Worm (Caenorhabditis elegans) whole organism, young adult: ENCODE data around the gene T26A8.3.

Experiments used
- B0035.1 ChIP-seq: sonication (generic microtip); optimal IDR thresholded peaks from 2 replicates; lab custom pipeline; 2016; ENCODE audit warnings: missing genetic modification characterization, mild to moderate bottlenecking, missing compliant biosample characterization, missing genotype, missing genetic modification reagents
- B0261.1 ChIP-seq: sonication (generic microtip); optimal IDR thresholded peaks from 2 replicates; lab custom pipeline; 2016; ENCODE audit warnings: mild to moderate bottlenecking, missing genetic modification characterization, moderate library complexity, missing compliant biosample characterization
- C06A6.2 ChIP-seq: fragments of 200-800 bp; sonication (Bioruptor generic); conservative IDR thresholded peaks from 2 replicates; pipeline ENCODE4 v1.3.6; 2022; ENCODE audit warnings: missing genetic modification characterization, missing compliant biosample characterization
- F10E7.11 ChIP-seq: sonication (generic microtip); optimal IDR thresholded peaks from 2 replicates; lab custom pipeline; 2017; ENCODE audit warnings: mild to moderate bottlenecking, missing genetic modification characterization, moderate library complexity, missing compliant biosample characterization
- F22D6.2 ChIP-seq: sonication (generic microtip); optimal IDR thresholded peaks from 2 replicates; lab custom pipeline; 2016; ENCODE audit warnings: mild to moderate bottlenecking, missing genetic modification characterization, missing compliant biosample characterization
- F23B12.7 ChIP-seq: sonication (generic microtip); optimal IDR thresholded peaks from 2 replicates; lab custom pipeline; 2017; ENCODE audit warnings: missing genetic modification characterization, mild to moderate bottlenecking, missing compliant biosample characterization, antibody characterized with exemption, moderate library complexity; ENCODE audit not compliant: insufficient read depth
- F33H1.4 ChIP-seq: fragments of 200-800 bp; sonication (Bioruptor generic); IDR thresholded peaks from 2 replicates; pipeline ENCODE4 v1.3.6; 2022; ENCODE audit warnings: missing genetic modification reagents, missing genetic modification characterization, missing compliant biosample characterization
- F52B5.7 ChIP-seq: sonication (generic microtip); optimal IDR thresholded peaks from 2 replicates; lab custom pipeline; 2016; ENCODE audit warnings: mild to moderate bottlenecking, missing genetic modification characterization, missing compliant biosample characterization
- F55B11.4 ChIP-seq: sonication (generic microtip); optimal IDR thresholded peaks from 2 replicates; lab custom pipeline; 2016; ENCODE audit warnings: missing compliant biosample characterization, missing genetic modification characterization, borderline replicate concordance; ENCODE audit not compliant: insufficient read depth
- K11D2.4 ChIP-seq: fragments of 200-800 bp; sonication (Bioruptor generic); IDR thresholded peaks from 2 replicates; pipeline ENCODE4 v1.3.6; 2022; ENCODE audit warnings: missing genetic modification reagents, missing genetic modification characterization, missing compliant biosample characterization
- K12H6.12 ChIP-seq: fragments of 200-800 bp; sonication (Bioruptor generic); optimal IDR thresholded peaks from 2 replicates; lab custom pipeline; 2018; ENCODE audit warnings: mild to moderate bottlenecking, missing genetic modification characterization, missing compliant biosample characterization
- T07F8.4 ChIP-seq: sonication (generic microtip); optimal IDR thresholded peaks from 2 replicates; lab custom pipeline; 2016; ENCODE audit warnings: mild to moderate bottlenecking, missing genetic modification characterization, moderate library complexity, missing compliant biosample characterization
- T26A5.8 ChIP-seq: sonication (generic microtip); optimal IDR thresholded peaks from 2 replicates; lab custom pipeline; 2016; ENCODE audit warnings: missing genetic modification characterization, missing compliant biosample characterization
- ZK185.1 ChIP-seq: sonication (generic microtip); optimal IDR thresholded peaks from 2 replicates; lab custom pipeline; 2016; ENCODE audit warnings: mild to moderate bottlenecking, missing genetic modification characterization, missing compliant biosample characterization; ENCODE audit not compliant: poor library complexity, severe bottlenecking
- akir-1 ChIP-seq: fragments of 200-800 bp; sonication (Bioruptor generic); optimal IDR thresholded peaks from 2 replicates; lab custom pipeline; 2018; ENCODE audit warnings: mild to moderate bottlenecking, missing genetic modification characterization, moderate library complexity, missing compliant biosample characterization
- attf-3 ChIP-seq: fragments of 200-800 bp; sonication (Bioruptor generic); conservative IDR thresholded peaks from 2 replicates; pipeline ENCODE4 v1.3.6; 2022; ENCODE audit warnings: missing genetic modification reagents, missing genetic modification characterization, missing compliant biosample characterization
- cebp-1 ChIP-seq, 2 experiments: fragments of 200-800 bp in 1 of 2; sonication (Bioruptor generic) in 1 of 2; sonication (generic microtip) in 1 of 2; IDR thresholded peaks in 1 of 2; optimal IDR thresholded peaks in 1 of 2; 2 replicates each; pipeline versions ENCODE4 v1.3.6 to Lab custom; 2017 to 2022; ENCODE audit warnings: missing compliant biosample characterization in 2 of 2, missing genetic modification characterization in 2 of 2, mild to moderate bottlenecking in 1 of 2, missing genetic modification reagents in 1 of 2, moderate library complexity in 1 of 2
- ceh-100 ChIP-seq: fragments of 200-800 bp; sonication (Bioruptor generic); IDR thresholded peaks from 2 replicates; pipeline ENCODE4 v1.3.6; 2022; ENCODE audit warnings: missing genetic modification reagents, missing genetic modification characterization, missing compliant biosample characterization
- chd-7 ChIP-seq: sonication (generic microtip); optimal IDR thresholded peaks from 2 replicates; lab custom pipeline; 2016; ENCODE audit warnings: mild to moderate bottlenecking, missing genetic modification characterization, moderate library complexity, missing compliant biosample characterization
- dpl-1 ChIP-seq: fragments of 150-350 bp; optimal IDR thresholded peaks from 2 replicates; lab custom pipeline; 2014; ENCODE audit warnings: missing biosample characterization, missing genetic modification reagents, missing genetic modification characterization
- hrde-1 ChIP-seq: sonication (generic microtip); optimal IDR thresholded peaks from 2 replicates; lab custom pipeline; 2016; ENCODE audit warnings: missing genetic modification characterization, mild to moderate bottlenecking, missing compliant biosample characterization, moderate library complexity, missing genotype, missing genetic modification reagents, borderline replicate concordance
- lag-1 ChIP-seq: fragments of 200-800 bp; sonication (Bioruptor generic); IDR thresholded peaks from 2 replicates; pipeline ENCODE4 v1.3.6; 2022; ENCODE audit warnings: missing genetic modification reagents, missing genetic modification characterization, missing compliant biosample characterization
- lin-26 ChIP-seq: fragments of 200-800 bp; sonication (Bioruptor generic); IDR thresholded peaks from 2 replicates; pipeline ENCODE4 v1.3.6; 2022; ENCODE audit warnings: missing genetic modification reagents, missing genetic modification characterization, missing compliant biosample characterization
- lin-35 ChIP-seq, 3 experiments: fragments of 150-350 bp in 2 of 3; sonication (generic microtip) in 1 of 3; optimal IDR thresholded peaks; 2 replicates each; lab custom pipeline; 2014 to 2018; ENCODE audit warnings: missing biosample characterization in 3 of 3, missing genetic modification characterization in 3 of 3, missing genetic modification reagents in 3 of 3
- lsl-1 ChIP-seq: fragments of 200-800 bp; sonication (Bioruptor generic); optimal IDR thresholded peaks from 2 replicates; lab custom pipeline; 2018; ENCODE audit warnings: mild to moderate bottlenecking, missing genetic modification characterization, moderate library complexity, missing compliant biosample characterization
- lsy-27 ChIP-seq: sonication (generic microtip); optimal IDR thresholded peaks from 2 replicates; lab custom pipeline; 2017; ENCODE audit warnings: missing genetic modification characterization, mild to moderate bottlenecking, missing compliant biosample characterization, antibody characterized with exemption, missing genotype, borderline replicate concordance; ENCODE audit not compliant: insufficient read depth
- madf-6 ChIP-seq: fragments of 200-800 bp; sonication (Bioruptor generic); IDR thresholded peaks from 2 replicates; pipeline ENCODE4 v1.3.6; 2022; ENCODE audit warnings: missing genetic modification reagents, missing genetic modification characterization, missing compliant biosample characterization
- mes-4 ChIP-seq: sonication (generic microtip); optimal IDR thresholded peaks from 2 replicates; lab custom pipeline; 2016; ENCODE audit warnings: missing genotype, missing genetic modification characterization, missing compliant biosample characterization
- mxl-1 ChIP-seq: sonication (generic microtip); optimal IDR thresholded peaks from 2 replicates; lab custom pipeline; 2016; ENCODE audit warnings: missing genetic modification characterization, missing compliant biosample characterization
- nfya-1 ChIP-seq: sonication (generic microtip); optimal IDR thresholded peaks from 2 replicates; lab custom pipeline; 2017; ENCODE audit warnings: antibody characterized with exemption, missing compliant biosample characterization, missing genetic modification characterization, borderline replicate concordance; ENCODE audit not compliant: insufficient read depth
- nfya-2 ChIP-seq: fragments of 200-800 bp; sonication (Bioruptor generic); IDR thresholded peaks from 2 replicates; pipeline ENCODE4 v1.3.6; 2022; ENCODE audit warnings: missing genetic modification reagents, missing genetic modification characterization, missing compliant biosample characterization
- nhr-80 ChIP-seq: sonication (generic microtip); optimal IDR thresholded peaks from 2 replicates; lab custom pipeline; 2016; ENCODE audit warnings: missing genetic modification characterization, missing compliant biosample characterization
- rec-8 ChIP-seq, 2 experiments: sonication (generic microtip); optimal IDR thresholded peaks; 2 replicates each; lab custom pipeline; 2016; ENCODE audit warnings: mild to moderate bottlenecking in 2 of 2, missing genetic modification characterization in 2 of 2, missing genetic modification reagents in 2 of 2, missing genotype in 2 of 2, missing biosample characterization in 1 of 2, missing compliant biosample characterization in 1 of 2, moderate library complexity in 1 of 2
- rpc-1 ChIP-seq, 2 experiments: fragments of 150-350 bp in 1 of 2; sonication (generic microtip) in 1 of 2; optimal IDR thresholded peaks; 2 replicates each; lab custom pipeline; 2014 to 2018; ENCODE audit warnings: missing biosample characterization in 1 of 2, missing genetic modification characterization in 1 of 2, missing genetic modification reagents in 1 of 2, missing genotype in 1 of 2
- sea-2 ChIP-seq: fragments of 200-800 bp; sonication (Bioruptor generic); IDR thresholded peaks from 2 replicates; pipeline ENCODE4 v1.3.6; 2022; ENCODE audit warnings: missing genetic modification characterization, missing compliant biosample characterization
- snpc-4 ChIP-seq, 5 experiments: fragments of 150-350 bp in 1 of 5; sonication (generic microtip) in 4 of 5; optimal IDR thresholded peaks; 2 replicates each; lab custom pipeline; 2014 to 2018; ENCODE audit warnings: missing genetic modification characterization in 5 of 5, missing biosample characterization in 3 of 5, antibody characterized with exemption in 2 of 5, mild to moderate bottlenecking in 2 of 5, missing compliant biosample characterization in 2 of 5, missing genotype in 2 of 5, moderate library complexity in 2 of 5, missing genetic modification reagents in 1 of 5
- sptf-2 ChIP-seq: fragments of 200-800 bp; sonication (Bioruptor generic); optimal IDR thresholded peaks from 2 replicates; lab custom pipeline; 2018; ENCODE audit warnings: mild to moderate bottlenecking, missing genetic modification characterization, missing compliant biosample characterization
- tbx-9 ChIP-seq: sonication (generic microtip); optimal IDR thresholded peaks from 2 replicates; lab custom pipeline; 2016; ENCODE audit warnings: borderline replicate concordance, missing genetic modification characterization, inconsistent platforms, missing compliant biosample characterization
- unc-130 ChIP-seq: sonication (generic microtip); optimal IDR thresholded peaks from 2 replicates; lab custom pipeline; 2016; ENCODE audit warnings: missing genetic modification reagents, missing genetic modification characterization, missing compliant biosample characterization
- unc-62 ChIP-seq: fragments of 150-350 bp; optimal IDR thresholded peaks from 2 replicates; lab custom pipeline; 2014; ENCODE audit warnings: missing biosample characterization, missing genetic modification reagents, missing genetic modification characterization
- zfh-2 ChIP-seq: fragments of 200-800 bp; sonication (Bioruptor generic); conservative IDR thresholded peaks from 2 replicates; pipeline ENCODE4 v1.3.6; 2022; ENCODE audit warnings: missing genetic modification reagents, missing genetic modification characterization, missing compliant biosample characterization

Gene T26A8.3

DNA sequence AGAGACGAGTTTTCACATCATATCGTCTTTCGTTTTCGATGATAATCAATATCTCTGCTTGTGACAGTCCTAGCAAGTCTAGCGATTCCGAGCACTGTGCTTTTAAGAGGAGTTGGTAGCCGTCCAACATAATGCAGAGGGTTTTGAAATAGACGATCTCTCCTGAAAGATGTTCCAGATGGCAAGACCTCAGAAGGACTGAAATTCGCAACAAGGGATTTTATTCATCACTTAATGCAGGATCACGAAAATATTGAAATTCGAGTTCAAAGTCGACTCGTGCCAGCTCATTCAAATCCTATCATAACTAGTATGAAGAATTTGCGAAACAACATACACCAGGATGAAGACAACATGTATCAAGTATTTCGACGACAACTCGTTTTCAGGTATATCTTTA is 48.9 kb downstream of the T26A8.3 start, which contains the start of gene D2096.7 (continued):
- TF ChIP-seq akir-1 (GFP tag; lab: Kevin White, UChicago) (no peak), sptf-2 (GFP tag; lab: Kevin White, UChicago) (no peak), chd-7 (peak; percentile 83), nfya-2 (peak; percentile 93), B0035.1 (peak; percentile 52)

DNA sequence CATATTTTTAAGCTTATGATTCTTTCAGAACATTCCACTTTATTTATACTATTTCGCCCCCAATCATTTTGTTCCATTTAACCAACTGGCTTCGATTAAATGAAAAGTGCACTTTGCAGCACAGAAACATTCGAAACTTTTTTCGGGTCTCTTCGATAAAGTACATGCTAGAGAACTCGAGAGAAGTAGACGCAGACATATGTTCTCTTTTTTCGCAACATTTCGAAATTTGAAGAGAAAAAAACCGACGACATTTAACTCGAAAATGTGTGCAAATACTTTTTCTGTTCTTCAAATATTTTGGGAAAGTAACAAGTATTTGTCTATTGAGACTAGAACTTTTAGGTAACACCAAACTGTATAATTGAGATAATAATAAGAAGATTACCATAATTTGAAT is 49.5 kb downstream of the T26A8.3 start:
- TF ChIP-seq tbx-9, result no peak
- no peak for TF ChIP-seq lin-26 (GFP tag; lab: Robert Waterston, UW)
- TF ChIP-seq cebp-1 (GFP tag; IDR thresholded peaks at IDR 0.05; lab: Robert Waterston, UW), result no peak; the same call in 1 of the 2 replicates
- TF ChIP-seq cebp-1 (tag; optimal IDR thresholded peaks at IDR 0.05; lab: Kevin White, UChicago), result peak; percentile 68
- TF ChIP-seq nhr-80, result peak; percentile 26
- TF ChIP-seq, all 124 proteins: peak for 2

DNA sequence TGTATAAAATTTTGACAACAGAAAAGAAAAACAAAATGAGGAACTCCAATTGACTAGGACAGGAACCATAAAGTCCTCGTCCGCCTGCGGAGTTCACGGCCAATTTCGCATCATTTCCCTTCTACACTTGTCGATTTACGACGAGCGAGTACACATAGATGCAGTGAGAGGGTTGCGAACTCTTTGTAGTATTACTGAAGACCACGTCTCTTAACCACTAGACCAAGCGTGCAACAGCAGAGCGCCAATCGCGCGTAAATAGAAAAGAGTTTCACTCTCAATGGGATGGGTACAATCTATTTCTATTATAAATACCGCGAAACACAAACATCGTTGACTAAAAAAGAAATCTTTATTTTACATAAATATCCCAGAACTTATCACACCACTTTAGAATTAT is 51.1 kb downstream of the T26A8.3 start:
- peak; percentile 78 for TF ChIP-seq hrde-1 (tag; lab: Kevin White, UChicago)
- TF ChIP-seq F23B12.7, result peak; percentile 31
- TF ChIP-seq B0261.1 (tag; lab: Kevin White, UChicago), result peak; percentile 77
- no peak for TF ChIP-seq F10E7.11 (tag; lab: Kevin White, UChicago)
- no peak for TF ChIP-seq F55B11.4
- TF ChIP-seq F52B5.7 (tag; lab: Kevin White, UChicago), result peak; percentile 74
- no peak for TF ChIP-seq ceh-100
- TF ChIP-seq K12H6.12 (tag; lab: Kevin White, UChicago), result peak; percentile 9
- TF ChIP-seq unc-62 (GFP tag; lab: Kevin White, UChicago), result no peak
- TF ChIP-seq T26A5.8 (tag; lab: Kevin White, UChicago), result no peak
- peak; percentile 85 for TF ChIP-seq ZK185.1 (tag; lab: Kevin White, UChicago)
- no peak for TF ChIP-seq nfya-2
- TF ChIP-seq zfh-2, result no peak
- no peak for TF ChIP-seq lag-1 (GFP tag; lab: Robert Waterston, UW)
- TF ChIP-seq lsl-1 (GFP tag; lab: Kevin White, UChicago), result peak; percentile 44
- TF ChIP-seq dpl-1 (GFP tag; lab: Kevin White, UChicago), result no peak
- TF ChIP-seq nfya-1 (tag; lab: Kevin White, UChicago), result no peak
- TF ChIP-seq tbx-9, result no peak
- TF ChIP-seq snpc-4 (GFP tag; optimal IDR thresholded peaks at IDR 0.05; lab: Kevin White, UChicago), result peak; percentile 86
- peak in 3 of 4 experiments; percentile 70 to 74 (median 71) for TF ChIP-seq snpc-4 (tag; optimal IDR thresholded peaks at IDR 0.05; lab: Kevin White, UChicago)
- TF ChIP-seq F22D6.2 (tag; lab: Kevin White, UChicago), result no peak
- peak; percentile 85 for TF ChIP-seq unc-130 (GFP tag; lab: Kevin White, UChicago)
- TF ChIP-seq K11D2.4 (GFP tag; lab: Robert Waterston, UW), result peak; percentile 33; the same call in 1 of the 2 replicates
- peak; percentile 67 for TF ChIP-seq attf-3 (GFP tag; lab: Robert Waterston, UW)
- TF ChIP-seq mxl-1 (tag; lab: Kevin White, UChicago), result peak; percentile 76
- TF ChIP-seq lsy-27 (tag; lab: Kevin White, UChicago), result peak; percentile 71
- TF ChIP-seq rpc-1 (optimal IDR thresholded peaks at IDR 0.05; lab: Kevin White, UChicago), result peak; percentile 87
- peak; percentile 86 for TF ChIP-seq rpc-1 (tag; optimal IDR thresholded peaks at IDR 0.05; lab: Kevin White, UChicago)
- peak; percentile 76 for TF ChIP-seq T07F8.4 (tag; lab: Kevin White, UChicago)
- peak; percentile 58; the same call in 1 of the 2 replicates for TF ChIP-seq madf-6
- TF ChIP-seq nhr-80, result peak; percentile 60
- TF ChIP-seq mes-4, result peak; percentile 73
- TF ChIP-seq rec-8 (tag; optimal IDR thresholded peaks at IDR 0.05; lab: Kevin White, UChicago), result peak; percentile 51 to 76
- no peak for TF ChIP-seq sea-2
- peak; percentile 59 for TF ChIP-seq F33H1.4 (GFP tag; lab: Robert Waterston, UW)
- peak in 1 of 3 experiments; percentile 61 for TF ChIP-seq lin-35 (GFP tag; optimal IDR thresholded peaks at IDR 0.05; lab: Kevin White, UChicago)
- peak; percentile 84 for TF ChIP-seq lin-26 (GFP tag; lab: Robert Waterston, UW)
- no peak for TF ChIP-seq C06A6.2 (GFP tag; lab: Robert Waterston, UW)
